Worm (Caenorhabditis elegans) whole organism, young adult: ENCODE measurements around the gene T28A8.2.

Source experiments
- F22D6.2 ChIP-seq: sonication (generic microtip); optimal IDR thresholded peaks from 2 replicates; lab custom pipeline; 2016; ENCODE audit warnings: mild to moderate bottlenecking, missing genetic modification characterization, missing compliant biosample characterization
- K12H6.12 ChIP-seq: fragments of 200-800 bp; sonication (Bioruptor generic); optimal IDR thresholded peaks from 2 replicates; lab custom pipeline; 2018; ENCODE audit warnings: mild to moderate bottlenecking, missing genetic modification characterization, missing compliant biosample characterization

- TF ChIP-seq F22D6.2 (tag; lab: Kevin White, UChicago) (no peak), K12H6.12 (tag; lab: Kevin White, UChicago) (no peak)
Measured at ce11 chrIII:13530838-13531237, 35.4 kb upstream of the T28A8.2 start.
